Worm (Caenorhabditis elegans): ENCODE data around the gene cank-26.

DNA sequence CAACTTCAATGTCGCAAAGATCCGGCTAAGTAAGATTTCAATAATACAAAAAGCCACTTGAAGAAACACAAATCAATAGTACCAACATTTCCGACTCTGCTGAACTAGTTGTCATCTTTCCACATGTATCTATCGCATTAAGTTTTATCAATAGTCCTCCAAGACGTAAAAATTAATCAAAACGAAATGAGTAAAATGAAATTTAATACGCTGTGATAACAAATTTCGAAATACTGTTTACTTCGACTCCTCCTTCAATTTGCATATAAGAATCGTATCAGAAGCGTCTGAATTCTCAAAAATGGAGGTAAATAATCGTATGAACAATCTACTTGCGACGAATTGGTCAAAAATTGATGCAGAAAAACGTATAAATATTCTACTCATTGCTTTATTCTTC is 15.8 kb upstream of the cank-26 start:
- TF ChIP-seq tlp-1 (tag; optimal IDR thresholded peaks at IDR 0.05) (no peak), ama-1 (optimal IDR thresholded peaks at IDR 0.05) (no peak), ztf-4 (tag; optimal IDR thresholded peaks at IDR 0.05) (no peak)
